Worm (Caenorhabditis elegans) whole organism, L4 larva: ENCODE measurements around the gene F43G6.7.

Experiments used
- F26F4.8 ChIP-seq: fragments of 200-800 bp; sonication (Bioruptor generic); conservative IDR thresholded peaks from 2 replicates; pipeline ENCODE4 v1.3.6; 2022; ENCODE audit warnings: missing genetic modification characterization, missing compliant biosample characterization
- R02D3.7 ChIP-seq: fragments of 150-350 bp; sonication (generic microtip); optimal IDR thresholded peaks from 3 replicates; lab custom pipeline; 2014; ENCODE audit warnings: missing biosample characterization, missing genetic modification characterization
- T20F7.1 ChIP-seq: fragments of 200-800 bp; sonication (Bioruptor generic); optimal IDR thresholded peaks from 2 replicates; lab custom pipeline; 2018; ENCODE audit warnings: mild to moderate bottlenecking, missing genetic modification characterization, missing compliant biosample characterization
- Y48G9A.11 ChIP-seq: fragments of 200-800 bp; sonication (Bioruptor generic); IDR thresholded peaks from 2 replicates; pipeline ENCODE4 v1.3.6; 2022; ENCODE audit warnings: missing genetic modification reagents, missing genetic modification characterization, missing compliant biosample characterization
- Y75B8A.6 ChIP-seq: fragments of 200-800 bp; sonication (Bioruptor generic); IDR thresholded peaks from 2 replicates; pipeline ENCODE4 v1.3.6; 2022; ENCODE audit warnings: missing genetic modification reagents, missing genetic modification characterization, missing compliant biosample characterization
- ZK337.2 ChIP-seq: fragments of 200-800 bp; sonication (Bioruptor generic); IDR thresholded peaks from 2 replicates; pipeline ENCODE4 v1.3.6; 2022; ENCODE audit warnings: missing genetic modification reagents, missing genetic modification characterization, missing compliant biosample characterization
- ZK546.5 ChIP-seq, 2 experiments: sonication (generic microtip); optimal IDR thresholded peaks; 2 replicates each; lab custom pipeline; 2017; ENCODE audit warnings: missing biosample characterization in 2 of 2, missing genetic modification characterization in 2 of 2
- aha-1 ChIP-seq: fragments of 150-350 bp; peaks from one replicate; lab custom pipeline; 2014; ENCODE audit warnings: missing biosample characterization, missing genetic modification characterization
- aly-2 ChIP-seq: sonication (generic microtip); optimal IDR thresholded peaks from 2 replicates; lab custom pipeline; 2018; ENCODE audit warnings: missing biosample characterization, missing genetic modification characterization
- ama-1 ChIP-seq: fragments of 150-350 bp; optimal IDR thresholded peaks from 2 replicates; lab custom pipeline; 2014; ENCODE audit warnings: inconsistent platforms, mixed read lengths
- attf-4 ChIP-seq: sonication (generic microtip); optimal IDR thresholded peaks from 3 replicates; lab custom pipeline; 2017; ENCODE audit warnings: missing biosample characterization, missing genetic modification characterization
- ceh-20 ChIP-seq: fragments of 200-800 bp; sonication (Bioruptor generic); IDR thresholded peaks from 2 replicates; pipeline ENCODE4 v1.3.6; 2022; ENCODE audit warnings: missing genetic modification reagents, missing genetic modification characterization, missing compliant biosample characterization
- ceh-32 ChIP-seq: sonication (generic microtip); optimal IDR thresholded peaks from 2 replicates; lab custom pipeline; 2016; ENCODE audit warnings: mild to moderate bottlenecking, missing genetic modification characterization, missing compliant biosample characterization; ENCODE audit not compliant: poor library complexity
- ceh-44 ChIP-seq: fragments of 200-800 bp; sonication (Bioruptor generic); IDR thresholded peaks from 2 replicates; pipeline ENCODE4 v1.3.6; 2022; ENCODE audit warnings: missing genetic modification reagents, missing genetic modification characterization, missing compliant biosample characterization
- ces-1 ChIP-seq: fragments of 150-350 bp; sonication (generic microtip); optimal IDR thresholded peaks from 4 replicates; lab custom pipeline; 2014; ENCODE audit warnings: missing biosample characterization, missing genetic modification reagents, missing genetic modification characterization
- daf-16 ChIP-seq, 3 experiments: sonication (generic microtip); optimal IDR thresholded peaks; 2 replicates each; lab custom pipeline; 2016 to 2017; ENCODE audit warnings: missing genetic modification characterization in 3 of 3, missing genetic modification reagents in 3 of 3, mild to moderate bottlenecking in 2 of 3, missing compliant biosample characterization in 2 of 3, missing biosample characterization in 1 of 3, moderate library complexity in 1 of 3
- dmd-9 ChIP-seq: fragments of 200-800 bp; sonication (Bioruptor generic); IDR thresholded peaks from 2 replicates; pipeline ENCODE4 v1.3.6; 2022; ENCODE audit warnings: missing genetic modification reagents, missing genetic modification characterization, missing compliant biosample characterization
- dpl-1 ChIP-seq: fragments of 150-350 bp; optimal IDR thresholded peaks from 2 replicates; lab custom pipeline; 2014; ENCODE audit warnings: missing biosample characterization, missing genetic modification reagents, missing genetic modification characterization
- fkh-10 ChIP-seq: fragments of 150-350 bp; optimal IDR thresholded peaks from 2 replicates; lab custom pipeline; 2014; ENCODE audit warnings: missing biosample characterization, missing genetic modification reagents, missing genetic modification characterization
- fos-1 ChIP-seq: fragments of 150-350 bp; optimal IDR thresholded peaks from 2 replicates; lab custom pipeline; 2014; ENCODE audit warnings: missing biosample characterization, missing genetic modification characterization
- jun-1 ChIP-seq: fragments of 150-350 bp; optimal IDR thresholded peaks from 2 replicates; lab custom pipeline; 2014; ENCODE audit warnings: missing biosample characterization, missing genetic modification reagents, missing genetic modification characterization
- lin-13 ChIP-seq: fragments of 150-350 bp; optimal IDR thresholded peaks from 2 replicates; lab custom pipeline; 2014; ENCODE audit warnings: missing biosample characterization, missing genetic modification reagents, missing genetic modification characterization
- lin-15B ChIP-seq: fragments of 150-350 bp; sonication (generic microtip); optimal IDR thresholded peaks from 3 replicates; lab custom pipeline; 2014; ENCODE audit warnings: missing biosample characterization, missing genetic modification characterization
- lin-29 ChIP-seq: fragments of 200-800 bp; sonication (Bioruptor generic); IDR thresholded peaks from 2 replicates; pipeline ENCODE4 v1.3.6; 2022; ENCODE audit warnings: missing genetic modification reagents, missing genetic modification characterization, missing compliant biosample characterization
- lin-39 ChIP-seq: fragments of 150-350 bp; optimal IDR thresholded peaks from 2 replicates; lab custom pipeline; 2014; ENCODE audit warnings: missing biosample characterization, missing genetic modification reagents, missing genetic modification characterization
- mep-1 ChIP-seq: fragments of 150-350 bp; sonication (generic microtip); optimal IDR thresholded peaks from 3 replicates; lab custom pipeline; 2014; ENCODE audit warnings: missing biosample characterization, missing genetic modification characterization
- mxl-3 ChIP-seq: fragments of 200-800 bp; sonication (Bioruptor generic); optimal IDR thresholded peaks from 2 replicates; lab custom pipeline; 2018; ENCODE audit warnings: mild to moderate bottlenecking, missing genetic modification characterization, missing compliant biosample characterization
- nhr-11 ChIP-seq: fragments of 150-350 bp; optimal IDR thresholded peaks from 2 replicates; lab custom pipeline; 2014; ENCODE audit warnings: missing biosample characterization, missing genetic modification characterization
- nhr-237 ChIP-seq: sonication (generic microtip); optimal IDR thresholded peaks from 2 replicates; lab custom pipeline; 2017; ENCODE audit warnings: missing biosample characterization, missing genetic modification characterization
- nhr-41 ChIP-seq: fragments of 200-800 bp; sonication (Bioruptor generic); IDR thresholded peaks from 2 replicates; pipeline ENCODE4 v1.3.6; 2022; ENCODE audit warnings: missing genetic modification reagents, missing genetic modification characterization, missing compliant biosample characterization
- unc-130 ChIP-seq: sonication (generic microtip); optimal IDR thresholded peaks from 2 replicates; lab custom pipeline; 2016; ENCODE audit warnings: missing genetic modification reagents, missing genetic modification characterization, missing compliant biosample characterization
- unc-62 ChIP-seq, 3 experiments: fragments of 150-350 bp in 1 of 3; sonication (generic microtip); optimal IDR thresholded peaks in 2 of 3; peaks in 1 of 3; 1 replicate in 1 of 3; 2 replicates in 2 of 3; lab custom pipeline; 2014 to 2017; ENCODE audit warnings: missing biosample characterization in 3 of 3, missing genetic modification characterization in 3 of 3, missing genetic modification reagents in 3 of 3, missing genotype in 1 of 3
- vab-7 ChIP-seq: fragments of 200-800 bp; sonication (Bioruptor generic); IDR thresholded peaks from 2 replicates; pipeline ENCODE4 v1.3.6; 2022; ENCODE audit warnings: missing genetic modification reagents, missing genetic modification characterization, missing compliant biosample characterization

Gene F43G6.7

ce11 chrII:11813895-11814369 is 3.3 kb downstream of the F43G6.7 start, which contains the start of gene F43G6.8 (continued):
- TF ChIP-seq unc-130 = no peak
- no peak for TF ChIP-seq fos-1 (tag; lab: Kevin White, UChicago)
- TF ChIP-seq Y48G9A.11 (GFP tag; lab: Robert Waterston, UW) = no peak
- peak; percentile 75 for TF ChIP-seq aha-1
- no peak for TF ChIP-seq nhr-237
- no peak for TF ChIP-seq daf-16 (GFP tag; optimal IDR thresholded peaks at IDR 0.05; lab: Kevin White, UChicago)
- TF ChIP-seq daf-16 (tag; optimal IDR thresholded peaks at IDR 0.05; lab: Kevin White, UChicago) = peak; percentile 2
- peak; percentile 24 for TF ChIP-seq dpl-1 (GFP tag; lab: Kevin White, UChicago)
- no peak for TF ChIP-seq aly-2
- peak; percentile 80 for TF ChIP-seq nhr-11 (tag; lab: Kevin White, UChicago)
- TF ChIP-seq mep-1 (tag; lab: Kevin White, UChicago) = peak; percentile 56
- no peak for TF ChIP-seq ces-1
- no peak for TF ChIP-seq jun-1 (tag; lab: Kevin White, UChicago)
- TF ChIP-seq nhr-41 (GFP tag; lab: Robert Waterston, UW) = no peak
- TF ChIP-seq lin-15B (tag; lab: Kevin White, UChicago) = no peak
- TF ChIP-seq lin-29 (GFP tag; lab: Robert Waterston, UW) = no peak
- TF ChIP-seq ceh-32 (tag; lab: Kevin White, UChicago) = no peak
- TF ChIP-seq attf-4 (tag; lab: Kevin White, UChicago) = no peak
- peak; percentile 73 for TF ChIP-seq ama-1 (lab: Kevin White, UChicago)
- TF ChIP-seq, all 104 proteins: peak for 15

- no peak for TF ChIP-seq ceh-44 (GFP tag; lab: Robert Waterston, UW)
- peak; percentile 80 for TF ChIP-seq aha-1
- TF ChIP-seq T20F7.1 (GFP tag; lab: Kevin White, UChicago) = no peak
- no peak for TF ChIP-seq fkh-10 (GFP tag; lab: Kevin White, UChicago)
- no peak for TF ChIP-seq Y75B8A.6 (GFP tag; lab: Robert Waterston, UW)
- peak in 1 of 2 experiments; percentile 98 for TF ChIP-seq unc-62 (GFP tag; optimal IDR thresholded peaks at IDR 0.05 in 1 of 2; lab: Kevin White, UChicago)
- no peak for TF ChIP-seq unc-62 (tag; optimal IDR thresholded peaks at IDR 0.05; lab: Kevin White, UChicago)
- no peak for TF ChIP-seq lin-13 (GFP tag; lab: Kevin White, UChicago)
- TF ChIP-seq daf-16 (GFP tag; optimal IDR thresholded peaks at IDR 0.05; lab: Kevin White, UChicago) = no peak
- no peak for TF ChIP-seq daf-16 (tag; optimal IDR thresholded peaks at IDR 0.05; lab: Kevin White, UChicago)
- TF ChIP-seq mxl-3 (GFP tag; lab: Kevin White, UChicago) = no peak
Observed at ce11 chrII:11816014-11816413, 5.4 kb downstream of the F43G6.7 start.

- no peak for TF ChIP-seq ZK337.2
Observed at ce11 chrII:11816475-11816874, 5.9 kb downstream of the F43G6.7 start, which contains the start of gene pap-3. pap-3 (minus strand) TSS chrII:11816575.

ce11 chrII:11819824-11820223 is 9.2 kb downstream of the F43G6.7 start, which contains the start of gene Y6D1A.2:
Y6D1A.2 (minus strand) TSS chrII:11819924.
- TF ChIP-seq lin-39 = no peak
- TF ChIP-seq nhr-41 (GFP tag; lab: Robert Waterston, UW) = no peak
- TF ChIP-seq R02D3.7 (tag; lab: Kevin White, UChicago) = no peak
- TF ChIP-seq vab-7 = no peak
- TF ChIP-seq ceh-20 (GFP tag; lab: Robert Waterston, UW) = no peak
- no peak for TF ChIP-seq F26F4.8 (GFP tag; lab: Robert Waterston, UW)
- TF ChIP-seq ama-1 (lab: Kevin White, UChicago) = no peak
- TF ChIP-seq ZK546.5 (tag; optimal IDR thresholded peaks at IDR 0.05; lab: Kevin White, UChicago) = no peak
- no peak for TF ChIP-seq dmd-9
